Fruit fly (Drosophila melanogaster): ENCODE data around the gene Ctl2.
A peak's percentile ranks its signal among the peaks of the same experiment; 100 is the strongest.

Gene Ctl2

dm6 chr3R:29124128-29124527, 958 bp downstream of the Ctl2 start (continued):
- TF ChIP-seq BtbVII (GFP tag; optimal IDR thresholded peaks at IDR 0.05) (peak; percentile 30), Dip3 (GFP tag; optimal IDR thresholded peaks at IDR 0.05) (peak; percentile 44), mam (GFP tag; optimal IDR thresholded peaks at IDR 0.05) (peak; percentile 57), Gsc (GFP tag; IDR thresholded peaks at IDR 0.05) (peak; percentile 35; the same call in 1 of the 2 replicates), repo (GFP tag; optimal IDR thresholded peaks at IDR 0.05) (peak; percentile 24), ato (GFP tag; IDR thresholded peaks at IDR 0.05; ENCODE audit: partially characterized antibody) (no peak), jigr1 (GFP tag; IDR thresholded peaks at IDR 0.05) (no peak), CG10431 (GFP tag; optimal IDR thresholded peaks at IDR 0.05) (no peak), CG11456 (GFP tag; IDR thresholded peaks at IDR 0.05) (peak; percentile 70; the same call in 2 of the 3 replicates), sim (GFP tag; IDR thresholded peaks at IDR 0.05) (no peak), CG12659 (GFP tag; optimal IDR thresholded peaks at IDR 0.05) (peak; percentile 20), ERR (GFP tag; optimal IDR thresholded peaks at IDR 0.05) (no peak), CG10321 (GFP tag; IDR thresholded peaks at IDR 0.05) (no peak; the same call in 1 of the 2 replicates), phol (tag; optimal IDR thresholded peaks at IDR 0.05) (peak; percentile 70), ac (GFP tag; optimal IDR thresholded peaks at IDR 0.05) (no peak), nerfin-2 (GFP tag; IDR thresholded peaks at IDR 0.05; ENCODE audit: partially characterized antibody) (no peak), bsh (GFP tag; optimal IDR thresholded peaks at IDR 0.05) (peak in 1 of 2 experiments; percentile 74), hth (optimal IDR thresholded peaks at IDR 0.05) (no peak), CG5180 (GFP tag; optimal IDR thresholded peaks at IDR 0.05) (no peak), Elba2 (GFP tag; optimal IDR thresholded peaks at IDR 0.05) (no peak), CG8478 (optimal IDR thresholded peaks at IDR 0.05) (no peak), peb (GFP tag; IDR thresholded peaks at IDR 0.05) (peak; percentile 48; the same call in 1 of the 2 replicates), fu2 (GFP tag; optimal IDR thresholded peaks at IDR 0.05) (no peak), ranshi (GFP tag; IDR thresholded peaks at IDR 0.05) (peak; percentile 71; the same call in 1 of the 2 replicates), ro (GFP tag; IDR thresholded peaks at IDR 0.05) (no peak), Doc3 (GFP tag; IDR thresholded peaks at IDR 0.05; ENCODE audit: partially characterized antibody) (no peak), CG9437 (GFP tag; optimal IDR thresholded peaks at IDR 0.05) (no peak), NC2α (GFP tag; optimal IDR thresholded peaks at IDR 0.05) (no peak), Mad (GFP tag; optimal IDR thresholded peaks at IDR 0.05) (no peak), Nf-YB (GFP tag; optimal IDR thresholded peaks at IDR 0.05) (peak; percentile 31), Mes4 (GFP tag; optimal IDR thresholded peaks at IDR 0.05) (peak; percentile 9), nerfin-1 (tag; optimal IDR thresholded peaks at IDR 0.05) (peak; percentile 2), Hmr (GFP tag; optimal IDR thresholded peaks at IDR 0.05) (peak; percentile 38), aop (GFP tag; IDR thresholded peaks at IDR 0.05) (no peak), cato (GFP tag; optimal IDR thresholded peaks at IDR 0.05; ENCODE audit: borderline replicate concordance) (peak; percentile 42), CG3407 (GFP tag; optimal IDR thresholded peaks at IDR 0.05) (peak; percentile 38), CG11398 (GFP tag; optimal IDR thresholded peaks at IDR 0.05) (peak; percentile 34), CG5245 (GFP tag; optimal IDR thresholded peaks at IDR 0.05) (peak; percentile 26), CG14441 (GFP tag; IDR thresholded peaks at IDR 0.05) (peak; percentile 78), CG18619 (GFP tag; optimal IDR thresholded peaks at IDR 0.05) (peak; percentile 3), knrl (GFP tag; IDR thresholded peaks at IDR 0.05; ENCODE audit: partially characterized antibody) (no peak), CG8924 (tag; optimal IDR thresholded peaks at IDR 0.05) (peak; percentile 58), da (GFP tag; optimal IDR thresholded peaks at IDR 0.05) (no peak), CG10979 (tag; optimal IDR thresholded peaks at IDR 0.05) (peak; percentile 60), CG1603 (tag; optimal IDR thresholded peaks at IDR 0.05) (peak; percentile 86), run (tag; optimal IDR thresholded peaks at IDR 0.05) (no peak), inv (GFP tag; IDR thresholded peaks at IDR 0.05; ENCODE audit: partially characterized antibody) (no peak), CG30020 (tag; optimal IDR thresholded peaks at IDR 0.05) (no peak), Meics (GFP tag; optimal IDR thresholded peaks at IDR 0.05) (peak; percentile 38), CG8765 (GFP tag; IDR thresholded peaks at IDR 0.05) (0 out of 2 replicates have a peak, but pooled peaks have one; percentile 21), NfI (GFP tag; optimal IDR thresholded peaks at IDR 0.05) (peak; percentile 58)
